Worm (Caenorhabditis elegans) whole organism, late embryonic: ENCODE data around the gene twk-25.

Source experiments
- C38D4.7 ChIP-seq: fragments of 200-800 bp; sonication (Bioruptor generic); optimal IDR thresholded peaks from 2 replicates; lab custom pipeline; 2018; ENCODE audit warnings: mild to moderate bottlenecking, missing genetic modification characterization, moderate library complexity, missing compliant biosample characterization
- F13H6.1 ChIP-seq: sonication (generic microtip); optimal IDR thresholded peaks from 2 replicates; lab custom pipeline; 2016; ENCODE audit warnings: missing genetic modification characterization, missing compliant biosample characterization
- K02D7.2 ChIP-seq: sonication (generic microtip); optimal IDR thresholded peaks from 2 replicates; lab custom pipeline; 2017; ENCODE audit warnings: mild to moderate bottlenecking, missing genetic modification characterization, missing compliant biosample characterization
- K09A11.1 ChIP-seq: sonication (generic microtip); optimal IDR thresholded peaks from 2 replicates; lab custom pipeline; 2017; ENCODE audit warnings: antibody characterized with exemption, mild to moderate bottlenecking, missing genetic modification characterization, missing compliant biosample characterization; ENCODE audit not compliant: insufficient read depth
- Y22D7AL.16 ChIP-seq: sonication (generic microtip); optimal IDR thresholded peaks from 2 replicates; lab custom pipeline; 2016; ENCODE audit warnings: missing genetic modification characterization, missing compliant biosample characterization
- ama-1 ChIP-seq: fragments of 150-350 bp; optimal IDR thresholded peaks from 2 replicates; lab custom pipeline; 2014
- ceh-14 ChIP-seq: sonication (generic microtip); optimal IDR thresholded peaks from 2 replicates; lab custom pipeline; 2016; ENCODE audit warnings: missing genotype, missing genetic modification characterization, missing compliant biosample characterization
- ceh-18 ChIP-seq: sonication (generic microtip); optimal IDR thresholded peaks from 2 replicates; lab custom pipeline; 2016; ENCODE audit warnings: missing genetic modification characterization, missing compliant biosample characterization
- ceh-22 ChIP-seq: sonication (generic microtip); optimal IDR thresholded peaks from 2 replicates; lab custom pipeline; 2017; ENCODE audit warnings: missing biosample characterization, missing genetic modification characterization
- ceh-31 ChIP-seq: sonication (generic microtip); optimal IDR thresholded peaks from 2 replicates; lab custom pipeline; 2016; ENCODE audit warnings: missing genetic modification characterization, missing compliant biosample characterization
- ceh-34 ChIP-seq: sonication (generic microtip); optimal IDR thresholded peaks from 2 replicates; lab custom pipeline; 2016; ENCODE audit warnings: mild to moderate bottlenecking, missing genetic modification characterization, missing compliant biosample characterization
- ceh-45 ChIP-seq: fragments of 200-800 bp; sonication (Bioruptor generic); IDR thresholded peaks from 2 replicates; pipeline ENCODE4 v1.3.6; 2022; ENCODE audit warnings: missing genetic modification reagents, missing genetic modification characterization, missing compliant biosample characterization
- ceh-48 ChIP-seq: sonication (generic microtip); optimal IDR thresholded peaks from 2 replicates; lab custom pipeline; 2016; ENCODE audit warnings: missing genetic modification characterization, inconsistent platforms, missing compliant biosample characterization
- ceh-6 ChIP-seq: fragments of 200-800 bp; sonication (Bioruptor generic); optimal IDR thresholded peaks from 2 replicates; lab custom pipeline; 2018; ENCODE audit warnings: mild to moderate bottlenecking, missing genetic modification characterization, missing compliant biosample characterization
- ceh-9 ChIP-seq: sonication (generic microtip); optimal IDR thresholded peaks from 2 replicates; lab custom pipeline; 2016; ENCODE audit warnings: mild to moderate bottlenecking, missing genetic modification characterization, inconsistent platforms, missing compliant biosample characterization
- che-1 ChIP-seq: sonication (generic microtip); optimal IDR thresholded peaks from 2 replicates; lab custom pipeline; 2016; ENCODE audit warnings: mild to moderate bottlenecking, missing genetic modification characterization, missing compliant biosample characterization
- dve-1 ChIP-seq: sonication (generic microtip); optimal IDR thresholded peaks from 2 replicates; lab custom pipeline; 2017; ENCODE audit warnings: antibody characterized with exemption, mild to moderate bottlenecking, missing genetic modification characterization, missing compliant biosample characterization
- elt-2 ChIP-seq: sonication (generic microtip); optimal IDR thresholded peaks from 2 replicates; lab custom pipeline; 2016; ENCODE audit warnings: missing genetic modification reagents, missing genetic modification characterization, missing compliant biosample characterization
- ets-4 ChIP-seq: sonication (generic microtip); optimal IDR thresholded peaks from 2 replicates; lab custom pipeline; 2016; ENCODE audit warnings: missing genetic modification characterization, missing compliant biosample characterization
- fax-1 ChIP-seq: sonication (generic microtip); optimal IDR thresholded peaks from 2 replicates; lab custom pipeline; 2016; ENCODE audit warnings: missing genotype, missing genetic modification characterization, missing compliant biosample characterization
- fkh-10 ChIP-seq: fragments of 150-350 bp; optimal IDR thresholded peaks from 2 replicates; lab custom pipeline; 2014; ENCODE audit warnings: missing biosample characterization, missing genetic modification reagents, missing genetic modification characterization
- fkh-6 ChIP-seq: sonication (generic microtip); optimal IDR thresholded peaks from 2 replicates; lab custom pipeline; 2016; ENCODE audit warnings: missing genetic modification characterization, missing compliant biosample characterization
- gmeb-2 ChIP-seq: sonication (generic microtip); optimal IDR thresholded peaks from 2 replicates; lab custom pipeline; 2016; ENCODE audit warnings: missing genetic modification characterization, inconsistent platforms, missing compliant biosample characterization
- hlh-13 ChIP-seq: fragments of 200-800 bp; sonication (Bioruptor generic); optimal IDR thresholded peaks from 2 replicates; lab custom pipeline; 2018; ENCODE audit warnings: mild to moderate bottlenecking, missing genetic modification characterization, missing compliant biosample characterization
- lim-6 ChIP-seq: sonication (generic microtip); optimal IDR thresholded peaks from 2 replicates; lab custom pipeline; 2016; ENCODE audit warnings: missing genetic modification characterization, missing compliant biosample characterization
- lin-11 ChIP-seq: fragments of 200-800 bp; sonication (Bioruptor generic); optimal IDR thresholded peaks from 2 replicates; lab custom pipeline; 2018; ENCODE audit warnings: mild to moderate bottlenecking, missing genetic modification characterization, missing compliant biosample characterization
- madf-2 ChIP-seq: sonication (generic microtip); optimal IDR thresholded peaks from 2 replicates; lab custom pipeline; 2017; ENCODE audit warnings: missing genetic modification characterization, missing compliant biosample characterization
- mec-3 ChIP-seq: sonication (generic microtip); optimal IDR thresholded peaks from 2 replicates; lab custom pipeline; 2016; ENCODE audit warnings: borderline replicate concordance, missing genetic modification characterization, missing compliant biosample characterization
- nfya-1 ChIP-seq: sonication (generic microtip); optimal IDR thresholded peaks from 2 replicates; lab custom pipeline; 2017; ENCODE audit warnings: missing genetic modification characterization, mild to moderate bottlenecking, missing compliant biosample characterization, antibody characterized with exemption, moderate library complexity
- odd-2 ChIP-seq: sonication (generic microtip); optimal IDR thresholded peaks from 2 replicates; lab custom pipeline; 2017; ENCODE audit warnings: antibody characterized with exemption, mild to moderate bottlenecking, missing genetic modification characterization, missing compliant biosample characterization
- pax-1 ChIP-seq: fragments of 150-350 bp; optimal IDR thresholded peaks from 2 replicates; lab custom pipeline; 2014; ENCODE audit warnings: missing biosample characterization, missing genetic modification characterization
- pha-4 ChIP-seq: fragments of 150-350 bp; optimal IDR thresholded peaks from 2 replicates; lab custom pipeline; 2018; ENCODE audit warnings: missing biosample characterization, missing genetic modification reagents, missing genetic modification characterization
- pros-1 ChIP-seq: fragments of 150-350 bp; optimal IDR thresholded peaks from 2 replicates; lab custom pipeline; 2014; ENCODE audit warnings: missing biosample characterization, missing genetic modification reagents, missing genetic modification characterization
- ref-2 ChIP-seq: sonication (generic microtip); optimal IDR thresholded peaks from 2 replicates; lab custom pipeline; 2016; ENCODE audit warnings: missing genetic modification characterization, missing compliant biosample characterization
- rnt-1 ChIP-seq: sonication (generic microtip); optimal IDR thresholded peaks from 2 replicates; lab custom pipeline; 2016; ENCODE audit warnings: missing genetic modification characterization, missing compliant biosample characterization
- sox-4 ChIP-seq: sonication (generic microtip); optimal IDR thresholded peaks from 2 replicates; lab custom pipeline; 2017; ENCODE audit warnings: mild to moderate bottlenecking, missing genetic modification characterization, inconsistent platforms, missing compliant biosample characterization
- tbx-2 ChIP-seq: sonication (generic microtip); optimal IDR thresholded peaks from 2 replicates; lab custom pipeline; 2016; ENCODE audit warnings: missing genetic modification characterization, missing compliant biosample characterization
- ttx-3 ChIP-seq: sonication (generic microtip); optimal IDR thresholded peaks from 2 replicates; lab custom pipeline; 2016; ENCODE audit warnings: missing genetic modification reagents, missing genetic modification characterization, missing compliant biosample characterization
- unc-3 ChIP-seq, 2 experiments: fragments of 200-800 bp in 1 of 2; sonication (Bioruptor generic) in 1 of 2; sonication (generic microtip) in 1 of 2; conservative IDR thresholded peaks in 1 of 2; optimal IDR thresholded peaks in 1 of 2; 2 replicates each; pipeline versions ENCODE4 v1.3.6 to Lab custom; 2016 to 2022; ENCODE audit warnings: missing compliant biosample characterization in 2 of 2, missing genetic modification characterization in 2 of 2, missing genetic modification reagents in 1 of 2
- unc-42 ChIP-seq: sonication (generic microtip); optimal IDR thresholded peaks from 2 replicates; lab custom pipeline; 2016; ENCODE audit warnings: missing genotype, missing genetic modification characterization, missing compliant biosample characterization
- unc-55 ChIP-seq: sonication (generic microtip); optimal IDR thresholded peaks from 2 replicates; lab custom pipeline; 2017; ENCODE audit warnings: missing biosample characterization, missing genetic modification reagents, missing genetic modification characterization
- unc-86 ChIP-seq: sonication (generic microtip); optimal IDR thresholded peaks from 2 replicates; lab custom pipeline; 2016; ENCODE audit warnings: missing genetic modification characterization, missing compliant biosample characterization
- ztf-16 ChIP-seq: sonication (generic microtip); optimal IDR thresholded peaks from 2 replicates; lab custom pipeline; 2017; ENCODE audit warnings: missing genetic modification characterization, missing compliant biosample characterization

twk-25 gene

ce11 chrIV:11510664-11511063 is 6.1 kb downstream of the twk-25 start, which contains the start of gene M04B2.6:
M04B2.6 (minus strand) TSS chrIV:11510764.
- peak; percentile 0 for TF ChIP-seq unc-42 (tag; lab: Kevin White, UChicago)
- no peak for TF ChIP-seq C38D4.7 (GFP tag; lab: Kevin White, UChicago)
- no peak for TF ChIP-seq fkh-10 (GFP tag; lab: Kevin White, UChicago)

DNA sequence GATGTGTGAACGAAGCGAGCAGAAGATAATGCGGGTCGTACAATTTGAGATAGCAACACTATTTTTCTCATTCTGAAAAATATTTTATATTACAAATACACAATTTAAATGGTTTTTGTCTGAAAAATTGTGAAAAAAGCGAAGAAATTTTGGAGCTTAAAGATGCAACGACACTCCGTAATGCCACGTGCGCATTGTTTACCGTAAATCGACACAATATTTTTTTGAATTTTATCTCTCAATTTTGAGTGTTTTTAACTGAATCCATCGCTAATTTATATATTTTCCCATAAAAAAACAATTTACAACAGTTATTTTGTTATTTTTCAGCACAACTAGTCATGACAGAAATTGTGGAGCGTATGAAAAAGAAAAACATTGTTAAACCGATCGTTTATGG is 16.4 kb downstream of the twk-25 start, which contains the start of the genes M04B2.4 and gfl-1:
TSS of gene M04B2.4 (minus strand) at position 72 of the 400 bp plus-strand sequence.
TSS of gene gfl-1 (plus strand) at position 331 of the 400 bp plus-strand sequence.
- TF ChIP-seq elt-2 (tag; lab: Kevin White, UChicago) = peak; percentile 36
- TF ChIP-seq nfya-1 (tag; lab: Kevin White, UChicago) = peak; percentile 7
- TF ChIP-seq unc-3 (GFP tag; conservative IDR thresholded peaks at IDR 0.05; lab: Robert Waterston, UW) = no peak
- TF ChIP-seq unc-3 (tag; optimal IDR thresholded peaks at IDR 0.05; lab: Kevin White, UChicago) = no peak

ce11 chrIV:11522225-11522952 is 17.9 kb downstream of the twk-25 start:
- TF ChIP-seq ceh-9 = no peak
- no peak for TF ChIP-seq lim-6 (tag; lab: Kevin White, UChicago)
- TF ChIP-seq ceh-48 = peak; percentile 16
- no peak for TF ChIP-seq hlh-13 (GFP tag; lab: Kevin White, UChicago)
- no peak for TF ChIP-seq mec-3 (tag; lab: Kevin White, UChicago)
- TF ChIP-seq ceh-22 (tag; lab: Kevin White, UChicago) = no peak
- no peak for TF ChIP-seq unc-86
- no peak for TF ChIP-seq che-1 (tag; lab: Kevin White, UChicago)
- TF ChIP-seq pax-1 (tag; lab: Kevin White, UChicago) = no peak
- TF ChIP-seq nfya-1 (tag; lab: Kevin White, UChicago) = peak; percentile 49
- no peak for TF ChIP-seq tbx-2 (tag; lab: Kevin White, UChicago)
- TF ChIP-seq unc-55 (GFP tag; lab: Kevin White, UChicago) = peak; percentile 24
- no peak for TF ChIP-seq ceh-14
- peak; percentile 21 for TF ChIP-seq dve-1 (tag; lab: Kevin White, UChicago)
- TF ChIP-seq fax-1 = no peak
- no peak for TF ChIP-seq ceh-6 (GFP tag; lab: Kevin White, UChicago)
- no peak for TF ChIP-seq ttx-3 (tag; lab: Kevin White, UChicago)
- no peak for TF ChIP-seq fkh-10 (GFP tag; lab: Kevin White, UChicago)
- peak; percentile 22 for TF ChIP-seq ceh-31
- TF ChIP-seq unc-3 (GFP tag; conservative IDR thresholded peaks at IDR 0.05; lab: Robert Waterston, UW) = no peak
- TF ChIP-seq unc-3 (tag; optimal IDR thresholded peaks at IDR 0.05; lab: Kevin White, UChicago) = no peak
- no peak for TF ChIP-seq ets-4 (tag; lab: Kevin White, UChicago)
- TF ChIP-seq ref-2 = peak; percentile 6
- TF ChIP-seq elt-2 (tag; lab: Kevin White, UChicago) = no peak
- TF ChIP-seq madf-2 (tag; lab: Kevin White, UChicago) = peak; percentile 99
- TF ChIP-seq K09A11.1 (tag; lab: Kevin White, UChicago) = no peak
- no peak for TF ChIP-seq pros-1 (tag; lab: Kevin White, UChicago)
- TF ChIP-seq ztf-16 = no peak
- no peak for TF ChIP-seq F13H6.1
- peak; percentile 37 for TF ChIP-seq ceh-18 (tag; lab: Kevin White, UChicago)
- TF ChIP-seq gmeb-2 (tag; lab: Kevin White, UChicago) = no peak
- no peak for TF ChIP-seq fkh-6 (tag; lab: Kevin White, UChicago)
- no peak for TF ChIP-seq ama-1 (lab: Kevin White, UChicago)
- TF ChIP-seq K02D7.2 (tag; lab: Kevin White, UChicago) = no peak
- TF ChIP-seq odd-2 (tag; lab: Kevin White, UChicago) = no peak
- TF ChIP-seq rnt-1 = no peak
- TF ChIP-seq Y22D7AL.16 (tag; lab: Kevin White, UChicago) = no peak
- TF ChIP-seq pha-4 = no peak
- TF ChIP-seq ceh-34 (tag; lab: Kevin White, UChicago) = no peak
- no peak for TF ChIP-seq sox-4 (tag; lab: Kevin White, UChicago)
- TF ChIP-seq lin-11 (tag; lab: Kevin White, UChicago) = no peak
- TF ChIP-seq ceh-45 (GFP tag; lab: Robert Waterston, UW) = no peak
